Fruit fly (Drosophila melanogaster): ENCODE data around the gene CG34299.

The CG34299 gene

DNA sequence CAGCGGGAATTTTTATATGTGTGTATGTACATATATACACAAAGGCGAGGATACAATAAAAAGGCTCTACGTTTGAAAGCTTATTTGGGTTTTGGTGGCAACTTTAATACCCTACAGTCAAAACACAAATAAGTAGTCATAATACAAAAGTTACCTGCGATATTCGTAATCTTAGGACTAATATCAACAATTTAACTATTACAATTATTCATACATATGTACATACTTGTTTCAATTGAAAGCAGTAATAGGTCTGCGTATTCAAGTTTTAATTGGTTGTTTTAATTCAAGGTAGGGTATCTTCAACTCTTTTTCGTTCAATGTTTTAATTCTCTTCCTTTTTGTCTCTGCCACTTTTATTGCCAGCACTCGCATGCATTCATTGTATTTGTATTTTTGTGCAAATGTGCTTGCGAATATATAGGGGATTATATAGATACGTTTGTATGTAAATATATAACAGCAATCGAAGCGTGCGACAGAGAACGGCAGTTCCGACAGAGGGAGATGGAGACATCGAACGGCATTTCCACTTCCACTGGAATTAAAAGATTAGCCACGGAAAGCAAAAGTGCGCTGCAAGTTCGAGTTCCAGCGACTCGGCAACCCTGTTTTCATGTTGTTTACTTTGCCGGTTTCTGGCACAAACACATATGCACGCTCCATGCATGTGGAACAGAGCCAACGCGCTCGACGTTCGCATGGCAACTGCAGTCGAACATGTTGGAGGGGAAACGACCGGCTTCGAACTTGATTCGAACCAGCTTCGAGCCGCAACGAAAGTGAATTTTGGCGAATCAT lies 27.3 kb downstream of the CG34299 start (continued):
- TF ChIP-seq CG3407 (GFP tag; optimal IDR thresholded peaks at IDR 0.05), result peak; percentile 51
- TF ChIP-seq pan (optimal IDR thresholded peaks at IDR 0.05), result no peak
- peak in 1 of 2 experiments; percentile 39 for TF ChIP-seq pan (GFP tag; optimal IDR thresholded peaks at IDR 0.05 in 1 of 2, IDR thresholded peaks at IDR 0.05 in 1 of 2)
- no peak for TF ChIP-seq Bgb (GFP tag; IDR thresholded peaks at IDR 0.05; ENCODE audit: partially characterized antibody)
- peak; percentile 58 for TF ChIP-seq CG4360 (GFP tag; IDR thresholded peaks at IDR 0.05)
- peak; percentile 37 for TF ChIP-seq Hsf (GFP tag; optimal IDR thresholded peaks at IDR 0.05)
- no peak for TF ChIP-seq CG32767 (GFP tag; IDR thresholded peaks at IDR 0.05)
- TF ChIP-seq CG4707 (GFP tag; optimal IDR thresholded peaks at IDR 0.05), result peak; percentile 6
- TF ChIP-seq Neu2 (GFP tag; optimal IDR thresholded peaks at IDR 0.05; ENCODE audit: borderline replicate concordance), result no peak
- TF ChIP-seq pita (GFP tag; optimal IDR thresholded peaks at IDR 0.05), result no peak
- TF ChIP-seq CG11093 (GFP tag; IDR thresholded peaks at IDR 0.05), result no peak; the same call in 2 of the 3 replicates
- TF ChIP-seq CG18476 (GFP tag; optimal IDR thresholded peaks at IDR 0.05), result no peak
- no peak for TF ChIP-seq YL-1 (GFP tag; optimal IDR thresholded peaks at IDR 0.05)
- no peak for TF ChIP-seq CG32772 (GFP tag; IDR thresholded peaks at IDR 0.05)
- TF ChIP-seq gt (GFP tag; IDR thresholded peaks at IDR 0.05), result no peak
- TF ChIP-seq PHDP (tag; optimal IDR thresholded peaks at IDR 0.05), result peak; percentile 53
- no peak for TF ChIP-seq CG17802 (tag; optimal IDR thresholded peaks at IDR 0.05)
- no peak for TF ChIP-seq peb (GFP tag; IDR thresholded peaks at IDR 0.05)
- 0 out of 2 replicates have a peak, but pooled peaks have one; percentile 7 for TF ChIP-seq cas (GFP tag; IDR thresholded peaks at IDR 0.05)
- no peak for TF ChIP-seq TFAM (GFP tag; optimal IDR thresholded peaks at IDR 0.05)
- TF ChIP-seq nerfin-2 (GFP tag; IDR thresholded peaks at IDR 0.05; ENCODE audit: partially characterized antibody), result no peak
- TF ChIP-seq Mad (GFP tag; optimal IDR thresholded peaks at IDR 0.05), result peak; percentile 39
- TF ChIP-seq CG6854 (GFP tag; optimal IDR thresholded peaks at IDR 0.05), result no peak
- TF ChIP-seq Sin3A (optimal IDR thresholded peaks at IDR 0.05), result no peak
- TF ChIP-seq CG11398 (GFP tag; optimal IDR thresholded peaks at IDR 0.05), result peak; percentile 50
- TF ChIP-seq gcm2 (GFP tag; optimal IDR thresholded peaks at IDR 0.05), result peak; percentile 3
- TF ChIP-seq amos (GFP tag; IDR thresholded peaks at IDR 0.05; ENCODE audit: partially characterized antibody), result no peak
- TF ChIP-seq CG8388 (GFP tag; optimal IDR thresholded peaks at IDR 0.05), result peak; percentile 23
- TF ChIP-seq CG14014 (GFP tag; IDR thresholded peaks at IDR 0.05), result peak; percentile 58; the same call in 1 of the 2 replicates
- TF ChIP-seq CG33557 (GFP tag; optimal IDR thresholded peaks at IDR 0.05), result peak; percentile 50
- no peak for TF ChIP-seq CG1792 (GFP tag; optimal IDR thresholded peaks at IDR 0.05)
- TF ChIP-seq CG8478 (optimal IDR thresholded peaks at IDR 0.05), result no peak
- peak; percentile 52 for TF ChIP-seq CG12236 (GFP tag; optimal IDR thresholded peaks at IDR 0.05)
- TF ChIP-seq CG15269 (tag; optimal IDR thresholded peaks at IDR 0.05), result peak; percentile 37
- TF ChIP-seq CG14860 (GFP tag; IDR thresholded peaks at IDR 0.05; ENCODE audit: partially characterized antibody), result no peak
- TF ChIP-seq h (optimal IDR thresholded peaks at IDR 0.05), result no peak
- no peak for TF ChIP-seq CG12744 (GFP tag; optimal IDR thresholded peaks at IDR 0.05)
- peak; percentile 89 for TF ChIP-seq sens (GFP tag)
- no peak for TF ChIP-seq BEAF-32 (GFP tag; optimal IDR thresholded peaks at IDR 0.05)
- TF ChIP-seq CG14050 (GFP tag; IDR thresholded peaks at IDR 0.05), result 0 out of 3 replicates have a peak, but pooled peaks have one; percentile 14
- TF ChIP-seq CG12219 (GFP tag; optimal IDR thresholded peaks at IDR 0.05), result peak; percentile 36
- 0 out of 3 replicates have a peak, but pooled peaks have one; percentile 36 for TF ChIP-seq mld (GFP tag; IDR thresholded peaks at IDR 0.05; ENCODE audit: partially characterized antibody)
- TF ChIP-seq CG15514 (GFP tag; optimal IDR thresholded peaks at IDR 0.05), result peak; percentile 24
- TF ChIP-seq phol (tag; optimal IDR thresholded peaks at IDR 0.05), result peak; percentile 36
- no peak for TF ChIP-seq CG11560 (tag; IDR thresholded peaks at IDR 0.05)
- TF ChIP-seq ranshi (GFP tag; IDR thresholded peaks at IDR 0.05), result peak; percentile 48; the same call in 1 of the 2 replicates
- peak; percentile 8 for TF ChIP-seq pb (GFP tag; optimal IDR thresholded peaks at IDR 0.05)
- TF ChIP-seq Dbx (GFP tag; IDR thresholded peaks at IDR 0.05), result no peak
- peak; percentile 39 for TF ChIP-seq CG9609 (GFP tag; optimal IDR thresholded peaks at IDR 0.05)
- TF ChIP-seq CG17186 (GFP tag; optimal IDR thresholded peaks at IDR 0.05), result no peak

Measured in whole organism, embryonic.